Fruit fly (Drosophila melanogaster) whole organism, prepupa: ENCODE results near the gene scat.
A peak's percentile ranks its signal among the peaks of the same experiment; 100 is the strongest.

ENCODE experiments used
- Blimp-1 ChIP-seq: fragments of 200-800 bp; sonication (Bioruptor generic); optimal IDR thresholded peaks from 3 replicates; lab custom pipeline; 2017; ENCODE audit warnings: missing biosample characterization, missing genetic modification characterization, mild to moderate bottlenecking, moderate library complexity, missing genetic modification reagents
- CG10631 ChIP-seq: fragments of 200-800 bp; sonication (Bioruptor generic); optimal IDR thresholded peaks from 2 replicates; lab custom pipeline; 2016; ENCODE audit warnings: missing biosample characterization, missing genetic modification characterization
- CG10669 ChIP-seq: fragments of 200-800 bp; sonication (Bioruptor generic); optimal IDR thresholded peaks from 3 replicates; lab custom pipeline; 2018; ENCODE audit warnings: missing biosample characterization, mild to moderate bottlenecking, missing genetic modification characterization, moderate library complexity
- CG11762 ChIP-seq: fragments of 200-800 bp; sonication (Bioruptor generic); optimal IDR thresholded peaks from 3 replicates; lab custom pipeline; 2016; ENCODE audit warnings: missing biosample characterization, missing genetic modification characterization; ENCODE audit not compliant: insufficient read depth
- CG11902 ChIP-seq: fragments of 200-800 bp; sonication (Bioruptor generic); optimal IDR thresholded peaks from 3 replicates; lab custom pipeline; 2016; ENCODE audit warnings: missing biosample characterization, missing genetic modification characterization
- CG15336 ChIP-seq: fragments of 200-800 bp; sonication (Bioruptor generic); IDR thresholded peaks from 2 replicates; pipeline ENCODE4 v1.3.6; 2022; ENCODE audit warnings: missing biosample characterization, missing genetic modification characterization
- CG1621 ChIP-seq: fragments of 200-800 bp; sonication (Bioruptor generic); optimal IDR thresholded peaks from 3 replicates; lab custom pipeline; 2018; ENCODE audit warnings: missing biosample characterization, mild to moderate bottlenecking, missing genetic modification characterization
- CG16779 ChIP-seq: fragments of 200-800 bp; sonication (Bioruptor generic); optimal IDR thresholded peaks from 3 replicates; lab custom pipeline; 2017; ENCODE audit warnings: missing biosample characterization, mild to moderate bottlenecking, missing genetic modification characterization
- CG3032 ChIP-seq: fragments of 200-800 bp; optimal IDR thresholded peaks from 2 replicates; lab custom pipeline; 2019; ENCODE audit warnings: missing biosample characterization, mild to moderate bottlenecking, missing genetic modification characterization, moderate library complexity
- CG31627 ChIP-seq: fragments of 200-800 bp; sonication (Bioruptor generic); optimal IDR thresholded peaks from 3 replicates; lab custom pipeline; 2016; ENCODE audit warnings: missing biosample characterization, missing genetic modification characterization
- CG34406 ChIP-seq: fragments of 200-800 bp; sonication (Bioruptor generic); optimal IDR thresholded peaks from 3 replicates; lab custom pipeline; 2016; ENCODE audit warnings: missing biosample characterization, missing genetic modification characterization
- CG4318 ChIP-seq: fragments of 200-800 bp; sonication (Bioruptor generic); optimal IDR thresholded peaks from 3 replicates; lab custom pipeline; 2017; ENCODE audit warnings: missing biosample characterization, mild to moderate bottlenecking, missing genetic modification characterization
- CG6163 ChIP-seq: fragments of 200-800 bp; sonication (Bioruptor generic); IDR thresholded peaks from 3 replicates; pipeline ENCODE4 v1.3.6; 2022; ENCODE audit warnings: missing biosample characterization, missing genetic modification characterization
- CG6276 ChIP-seq: fragments of 200-800 bp; sonication (Bioruptor generic); optimal IDR thresholded peaks from 2 replicates; lab custom pipeline; 2017; ENCODE audit warnings: missing biosample characterization, mild to moderate bottlenecking, missing genetic modification characterization
- CG6792 ChIP-seq: fragments of 200-800 bp; sonication (Bioruptor generic); optimal IDR thresholded peaks from 3 replicates; lab custom pipeline; 2016; ENCODE audit warnings: missing biosample characterization, missing genetic modification characterization
- CG6808 ChIP-seq: fragments of 200-800 bp; sonication (Bioruptor generic); optimal IDR thresholded peaks from 3 replicates; lab custom pipeline; 2017; ENCODE audit warnings: missing biosample characterization, missing genetic modification characterization, mild to moderate bottlenecking, moderate library complexity, missing genetic modification reagents
- CG7368 ChIP-seq: fragments of 200-800 bp; sonication (Bioruptor generic); optimal IDR thresholded peaks from 3 replicates; lab custom pipeline; 2016; ENCODE audit warnings: missing biosample characterization, missing genetic modification characterization
- CG8119 ChIP-seq: fragments of 200-800 bp; sonication (Bioruptor generic); IDR thresholded peaks from 3 replicates; pipeline ENCODE4 v1.3.6; 2022; ENCODE audit warnings: missing biosample characterization, missing genetic modification characterization
- CG8319 ChIP-seq: fragments of 200-800 bp; sonication (Bioruptor generic); optimal IDR thresholded peaks from 3 replicates; lab custom pipeline; 2016; ENCODE audit warnings: missing biosample characterization, missing genetic modification characterization
- Eip75B ChIP-seq: fragments of 200-800 bp; sonication (Bioruptor generic); optimal IDR thresholded peaks from 3 replicates; lab custom pipeline; 2016; ENCODE audit warnings: missing biosample characterization, missing genetic modification characterization
- Eip78C ChIP-seq: fragments of 200-800 bp; sonication (Bioruptor generic); peaks from one replicate; lab custom pipeline; 2016; ENCODE audit warnings: missing biosample characterization, missing genetic modification characterization
- Eip93F ChIP-seq: fragments of 200-800 bp; sonication (Bioruptor generic); optimal IDR thresholded peaks from 2 replicates; lab custom pipeline; 2016; ENCODE audit warnings: missing biosample characterization, mild to moderate bottlenecking, missing genetic modification characterization
- Ets21C ChIP-seq: fragments of 200-800 bp; sonication (Bioruptor generic); optimal IDR thresholded peaks from 3 replicates; lab custom pipeline; 2016; ENCODE audit warnings: missing biosample characterization, missing genetic modification characterization
- Ets96B ChIP-seq: fragments of 200-800 bp; optimal IDR thresholded peaks from 2 replicates; lab custom pipeline; 2019; ENCODE audit warnings: missing biosample characterization, mild to moderate bottlenecking, missing genetic modification characterization, moderate library complexity
- Gug ChIP-seq: fragments of 200-800 bp; sonication (Bioruptor generic); IDR thresholded peaks from 2 replicates; pipeline ENCODE4 v1.3.6; 2022; ENCODE audit warnings: missing biosample characterization, missing genetic modification characterization
- Hr38 ChIP-seq: sonication (Bioruptor generic); optimal IDR thresholded peaks from 2 replicates; lab custom pipeline; 2016; ENCODE audit warnings: missing biosample characterization, missing genetic modification characterization
- Hr39 ChIP-seq: fragments of 200-800 bp; sonication (Bioruptor generic); optimal IDR thresholded peaks from 2 replicates; lab custom pipeline; 2016; ENCODE audit warnings: missing biosample characterization, missing genetic modification characterization
- Met ChIP-seq: fragments of 200-800 bp; sonication (Bioruptor generic); optimal IDR thresholded peaks from 3 replicates; lab custom pipeline; 2016; ENCODE audit warnings: missing biosample characterization, missing genetic modification characterization
- OdsH ChIP-seq: fragments of 200-800 bp; sonication (Bioruptor generic); optimal IDR thresholded peaks from 3 replicates; lab custom pipeline; 2016; ENCODE audit warnings: missing biosample characterization, missing genetic modification characterization
- Smox ChIP-seq: fragments of 200-800 bp; sonication (Bioruptor generic); optimal IDR thresholded peaks from 3 replicates; lab custom pipeline; 2016; ENCODE audit warnings: missing biosample characterization, missing genetic modification characterization
- Sox102F ChIP-seq: fragments of 200-800 bp; sonication (Bioruptor generic); optimal IDR thresholded peaks from 2 replicates; lab custom pipeline; 2016; ENCODE audit warnings: missing biosample characterization, mild to moderate bottlenecking, missing genetic modification characterization
- Sox14 ChIP-seq: fragments of 200-800 bp; sonication (Bioruptor generic); optimal IDR thresholded peaks from 3 replicates; lab custom pipeline; 2016; ENCODE audit warnings: missing biosample characterization, missing genetic modification characterization
- achi ChIP-seq: fragments of 200-800 bp; sonication (Bioruptor generic); optimal IDR thresholded peaks from 3 replicates; lab custom pipeline; 2016; ENCODE audit warnings: missing biosample characterization, missing genetic modification characterization
- acj6 ChIP-seq: fragments of 200-800 bp; sonication (Bioruptor generic); optimal IDR thresholded peaks from 3 replicates; lab custom pipeline; 2016; ENCODE audit warnings: missing biosample characterization, missing genetic modification characterization
- dac ChIP-seq: fragments of 200-800 bp; sonication (Bioruptor generic); optimal IDR thresholded peaks from 2 replicates; lab custom pipeline; 2017; ENCODE audit warnings: missing biosample characterization, mild to moderate bottlenecking, missing genetic modification characterization
- dsx ChIP-seq: fragments of 200-800 bp; optimal IDR thresholded peaks from 3 replicates; lab custom pipeline; 2019; ENCODE audit warnings: missing biosample characterization, mild to moderate bottlenecking, missing genetic modification characterization, moderate library complexity; ENCODE audit not compliant: poor library complexity, severe bottlenecking
- eg ChIP-seq: fragments of 200-800 bp; sonication (Bioruptor generic); IDR thresholded peaks from 3 replicates; pipeline ENCODE4 v1.3.6; 2022; ENCODE audit warnings: missing biosample characterization, missing genetic modification characterization
- esn ChIP-seq: fragments of 200-800 bp; sonication (Bioruptor generic); optimal IDR thresholded peaks from 2 replicates; lab custom pipeline; 2016; ENCODE audit warnings: missing biosample characterization, mild to moderate bottlenecking, missing genetic modification characterization, moderate library complexity
- fd85E ChIP-seq: fragments of 200-800 bp; sonication (Bioruptor generic); optimal IDR thresholded peaks from 3 replicates; lab custom pipeline; 2016; ENCODE audit warnings: missing biosample characterization, missing genetic modification characterization
- fkh ChIP-seq: fragments of 200-800 bp; sonication (Bioruptor generic); optimal IDR thresholded peaks from 3 replicates; lab custom pipeline; 2017; ENCODE audit warnings: missing biosample characterization, mild to moderate bottlenecking, missing genetic modification characterization, moderate library complexity
- net ChIP-seq: fragments of 200-800 bp; sonication (Bioruptor generic); optimal IDR thresholded peaks from 3 replicates; lab custom pipeline; 2016; ENCODE audit warnings: missing biosample characterization, missing genetic modification characterization
- pdm3 ChIP-seq: fragments of 200-800 bp; sonication (Bioruptor generic); optimal IDR thresholded peaks from 3 replicates; lab custom pipeline; 2016; ENCODE audit warnings: missing biosample characterization, missing genetic modification characterization
- salr ChIP-seq, 2 experiments: fragments of 200-800 bp; sonication (Bioruptor generic); optimal IDR thresholded peaks; 3 replicates each; lab custom pipeline; 2016 to 2018; ENCODE audit warnings: missing biosample characterization in 2 of 2, missing genetic modification characterization in 2 of 2, mild to moderate bottlenecking in 1 of 2
- spab ChIP-seq: fragments of 200-800 bp; sonication (Bioruptor generic); optimal IDR thresholded peaks from 2 replicates; lab custom pipeline; 2017; ENCODE audit warnings: missing biosample characterization, mild to moderate bottlenecking, missing genetic modification characterization, missing genetic modification reagents
- topi ChIP-seq: fragments of 200-800 bp; sonication (Bioruptor generic); optimal IDR thresholded peaks from 3 replicates; lab custom pipeline; 2016; ENCODE audit warnings: missing biosample characterization, missing genetic modification characterization
- vri ChIP-seq: fragments of 200-800 bp; sonication (Bioruptor generic); optimal IDR thresholded peaks from 3 replicates; lab custom pipeline; 2016; ENCODE audit warnings: missing biosample characterization, mild to moderate bottlenecking, missing genetic modification characterization

The scat gene

dm6 chr2L:9447816-9448215, 16.6 kb downstream of the scat start (continued):
- TF ChIP-seq OdsH (GFP tag; lab: Kevin White, UChicago) (peak; percentile 72), Ets96B (tag; lab: Kevin White, UChicago) (peak; percentile 68), CG4318 (GFP tag; lab: Kevin White, UChicago) (peak; percentile 48), CG6163 (peak; percentile 76), pdm3 (GFP tag; lab: Kevin White, UChicago) (peak; percentile 71), Eip93F (GFP tag; lab: Kevin White, UChicago) (no peak), CG16779 (tag; lab: Kevin White, UChicago) (no peak), vri (no peak), Sox102F (GFP tag; lab: Kevin White, UChicago) (peak; percentile 42), CG8319 (GFP tag; lab: Kevin White, UChicago) (peak; percentile 13), net (GFP tag; lab: Kevin White, UChicago) (peak; percentile 54), CG15336 (GFP tag; lab: Robert Waterston, UW) (peak; percentile 78)

dm6 chr2L:9448322-9449256, 17.4 kb downstream of the scat start:
- TF ChIP-seq Hr39 (GFP tag; lab: Kevin White, UChicago), result peak; percentile 57
- TF ChIP-seq CG3032, result no peak
- no peak for TF ChIP-seq CG6163
- TF ChIP-seq fd85E (GFP tag; lab: Kevin White, UChicago), result no peak
- TF ChIP-seq Gug (GFP tag; lab: Robert Waterston, UW), result no peak
- no peak for TF ChIP-seq Sox102F (GFP tag; lab: Kevin White, UChicago)
- TF ChIP-seq CG1621 (tag; lab: Kevin White, UChicago), result no peak
- TF ChIP-seq Eip78C, result peak; percentile 51
- TF ChIP-seq CG6792 (GFP tag; lab: Kevin White, UChicago), result no peak
- no peak for TF ChIP-seq CG16779 (tag; lab: Kevin White, UChicago)
- peak; percentile 9 for TF ChIP-seq acj6 (GFP tag; lab: Kevin White, UChicago)
- peak; percentile 31 for TF ChIP-seq CG6808 (GFP tag; lab: Kevin White, UChicago)
- TF ChIP-seq CG15336 (GFP tag; lab: Robert Waterston, UW), result no peak
- no peak for TF ChIP-seq CG10669
- TF ChIP-seq Hr38 (GFP tag; lab: Kevin White, UChicago), result no peak
- no peak for TF ChIP-seq dac (GFP tag; lab: Kevin White, UChicago)
- TF ChIP-seq Eip75B (GFP tag; lab: Kevin White, UChicago), result peak; percentile 70
- no peak for TF ChIP-seq CG6276 (GFP tag; lab: Kevin White, UChicago)
- TF ChIP-seq dsx (GFP tag; lab: Kevin White, UChicago), result no peak
- no peak for TF ChIP-seq Sox14 (GFP tag; lab: Kevin White, UChicago)
- TF ChIP-seq Ets96B (tag; lab: Kevin White, UChicago), result no peak
- TF ChIP-seq Blimp-1 (GFP tag; lab: Kevin White, UChicago), result no peak
- TF ChIP-seq CG8319 (GFP tag; lab: Kevin White, UChicago), result no peak
- peak in 1 of 2 experiments; percentile 37 for TF ChIP-seq salr (GFP tag; optimal IDR thresholded peaks at IDR 0.05; lab: Kevin White, UChicago)
- peak; percentile 15 for TF ChIP-seq CG4318 (GFP tag; lab: Kevin White, UChicago)
- TF ChIP-seq CG10631 (GFP tag; lab: Kevin White, UChicago), result no peak
- no peak for TF ChIP-seq CG11762
- peak; percentile 4; the same call in 2 of the 3 replicates for TF ChIP-seq eg (GFP tag; lab: Robert Waterston, UW)
- TF ChIP-seq CG31627 (GFP tag; lab: Kevin White, UChicago), result peak; percentile 39
- no peak for TF ChIP-seq achi (GFP tag; lab: Kevin White, UChicago)
- peak; percentile 75 for TF ChIP-seq vri
- no peak for TF ChIP-seq CG34406 (GFP tag; lab: Kevin White, UChicago)
- TF ChIP-seq fkh, result no peak
- TF ChIP-seq topi (GFP tag; lab: Kevin White, UChicago), result peak; percentile 60
- TF ChIP-seq Ets21C (GFP tag; lab: Kevin White, UChicago), result no peak
- TF ChIP-seq Smox (GFP tag; lab: Kevin White, UChicago), result peak; percentile 25
- TF ChIP-seq net (GFP tag; lab: Kevin White, UChicago), result no peak
- peak; percentile 73 for TF ChIP-seq esn (GFP tag; lab: Kevin White, UChicago)
- peak; percentile 30 for TF ChIP-seq CG11902 (GFP tag; lab: Kevin White, UChicago)
- no peak for TF ChIP-seq Eip93F (GFP tag; lab: Kevin White, UChicago)
- TF ChIP-seq CG7368 (GFP tag; lab: Kevin White, UChicago), result no peak
- TF ChIP-seq Met, result peak; percentile 25
- no peak for TF ChIP-seq spab
- TF ChIP-seq pdm3 (GFP tag; lab: Kevin White, UChicago), result no peak
- no peak for TF ChIP-seq CG8119 (GFP tag; lab: Robert Waterston, UW)
